Worm (Caenorhabditis elegans): Measurements from ENCODE around the gene F44E2.6.

DNA sequence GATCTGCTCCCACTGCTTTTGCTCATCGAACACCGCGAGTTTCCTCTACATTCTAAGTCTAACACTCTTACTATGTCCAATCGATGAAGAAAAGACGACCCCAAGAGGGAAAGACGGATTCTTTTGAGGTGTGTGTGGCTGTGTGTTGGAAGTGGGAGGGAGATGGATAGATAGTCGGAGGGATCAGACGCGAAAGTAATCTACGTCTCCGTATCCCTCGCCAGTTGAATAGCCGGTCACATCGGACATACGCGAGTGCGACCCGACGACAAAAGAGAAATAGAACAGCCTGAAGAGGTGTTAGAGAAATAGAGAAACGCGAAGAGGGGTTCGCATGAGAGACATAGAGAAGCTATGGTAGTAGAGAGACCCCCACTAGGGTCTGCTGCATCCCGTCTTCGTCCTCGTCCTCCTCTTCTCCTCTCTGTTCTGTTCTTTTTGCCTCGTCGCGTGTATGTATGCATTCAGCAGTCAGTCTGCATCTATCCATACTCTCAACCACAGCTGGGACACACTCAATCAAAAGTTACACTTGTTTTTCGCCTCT is 49.3 kb downstream of the F44E2.6 start:
- TF ChIP-seq W03F9.2 (tag; optimal IDR thresholded peaks at IDR 0.05): peak; percentile 86
- peak; percentile 46 for TF ChIP-seq dao-5 (tag; optimal IDR thresholded peaks at IDR 0.05)

All from whole organism, L4/young adult.